Fruit fly (Drosophila melanogaster) whole organism, adult: ENCODE results near the gene CG18628.

ENCODE experiments used
- CG12768 ChIP-seq: fragments of 200-800 bp; sonication (Bioruptor generic); optimal IDR thresholded peaks from 2 replicates; lab custom pipeline; 2017; ENCODE audit warnings: missing biosample characterization, missing genetic modification characterization, mild to moderate bottlenecking, moderate library complexity, missing genetic modification reagents
- Crg-1 ChIP-seq: fragments of 200-800 bp; sonication (Bioruptor generic); optimal IDR thresholded peaks from 2 replicates; lab custom pipeline; 2016; ENCODE audit warnings: missing biosample characterization, missing genetic modification characterization
- Hr96 ChIP-seq: fragments of 200-800 bp; sonication (Bioruptor generic); optimal IDR thresholded peaks from 2 replicates; lab custom pipeline; 2016; ENCODE audit warnings: missing biosample characterization, missing genetic modification characterization
- cnc ChIP-seq, 2 experiments: fragments of >200 bp; optimal IDR thresholded peaks; 2 replicates each; lab custom pipeline; 2017
- toe ChIP-seq: fragments of 200-800 bp; sonication (Bioruptor generic); optimal IDR thresholded peaks from 2 replicates; lab custom pipeline; 2016; ENCODE audit warnings: missing biosample characterization, missing genetic modification characterization

- no peak for TF ChIP-seq Hr96 (GFP tag; lab: Kevin White, UChicago)
- TF ChIP-seq CG12768 (GFP tag; lab: Kevin White, UChicago) = no peak
- TF ChIP-seq cnc (optimal IDR thresholded peaks at IDR 0.05; lab: Kevin White, UChicago) = no peak
- TF ChIP-seq toe (GFP tag; lab: Kevin White, UChicago) = no peak
- TF ChIP-seq Crg-1 (GFP tag; lab: Kevin White, UChicago) = no peak
Observed at dm6 chr3L:10686625-10687024, 47.1 kb downstream of the CG18628 start.
